Worm (Caenorhabditis elegans): ENCODE data around the gene rpb-2.
"Not testable (repeated sequence)": the region's sequence is repeated elsewhere in the genome, so short reads cannot be mapped to it uniquely, and the experiment has no call there.

rpb-2 gene

ce11 chrIII:4965271-4965670 is 25.9 kb downstream of the rpb-2 start, which contains the start of gene nca-2:
Gene nca-2 (plus strand): TSS chrIII:4965571.
- TF ChIP-seq fkh-2 (tag; optimal IDR thresholded peaks at IDR 0.05) (no peak), nhr-12 (tag; optimal IDR thresholded peaks at IDR 0.05) (no peak), ztf-11 (tag; optimal IDR thresholded peaks at IDR 0.05) (no peak), zag-1 (tag; optimal IDR thresholded peaks at IDR 0.05) (no peak), lin-39 (tag; optimal IDR thresholded peaks at IDR 0.05) (no peak), unc-39 (tag; optimal IDR thresholded peaks at IDR 0.05) (no peak), elt-1 (tag; optimal IDR thresholded peaks at IDR 0.05) (no peak), ceh-28 (tag; optimal IDR thresholded peaks at IDR 0.05) (no peak), nhr-28 (tag; optimal IDR thresholded peaks at IDR 0.05) (no peak)

DNA sequence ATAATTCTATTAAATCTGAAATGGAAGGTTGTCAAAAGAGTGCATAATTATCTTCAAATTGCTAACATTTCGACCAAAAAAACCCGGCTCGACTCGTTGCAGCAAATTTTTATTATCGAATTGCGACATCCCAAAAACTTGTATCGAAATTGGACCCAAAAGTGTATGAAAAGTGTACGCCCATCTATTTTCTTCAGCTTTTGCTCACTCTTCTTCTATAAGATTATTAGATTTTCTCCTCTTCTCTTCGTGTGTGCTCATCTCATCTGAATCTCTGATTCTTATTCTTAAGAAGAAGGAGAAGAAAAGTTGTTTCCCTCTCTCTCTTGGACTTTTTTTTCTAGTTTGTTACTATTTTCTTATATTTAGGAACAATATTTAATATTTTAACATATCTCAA is 27.9 kb downstream of the rpb-2 start:
- no peak for TF ChIP-seq R02D3.7 (tag; optimal IDR thresholded peaks at IDR 0.05)
- TF ChIP-seq lin-15B (tag; optimal IDR thresholded peaks at IDR 0.05), result no peak
- TF ChIP-seq nhr-77 (tag; optimal IDR thresholded peaks at IDR 0.05), result no peak
- TF ChIP-seq fkh-10 (GFP tag; optimal IDR thresholded peaks at IDR 0.05), result peak; percentile 94
- no peak for TF ChIP-seq nhr-25 (tag; optimal IDR thresholded peaks at IDR 0.05)

DNA sequence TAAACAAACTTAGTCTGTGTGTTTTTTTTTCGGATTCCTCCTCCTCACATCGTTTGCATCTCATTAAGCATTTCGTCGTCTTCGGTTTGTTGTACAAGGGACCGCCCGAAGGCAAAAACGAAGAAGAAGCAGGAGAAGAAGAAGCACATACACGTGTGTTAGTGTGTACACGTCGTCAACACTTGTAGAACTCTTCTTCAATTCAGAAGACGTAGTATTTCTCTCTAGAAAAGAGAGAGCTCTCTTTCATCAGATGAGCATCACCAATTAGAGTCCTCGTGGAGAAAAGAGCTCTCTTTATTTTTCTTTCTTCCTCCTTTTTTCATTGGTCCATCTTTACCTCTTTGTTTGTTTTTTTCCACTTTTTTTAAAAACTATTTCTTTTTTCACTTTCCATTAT is 28.8 kb downstream of the rpb-2 start:
- peak; percentile 12 for TF ChIP-seq nfya-1 (tag; optimal IDR thresholded peaks at IDR 0.05; ENCODE audit: insufficient read depth)
- TF ChIP-seq unc-62 (GFP tag; optimal IDR thresholded peaks at IDR 0.05), result no peak

- not testable (repeated sequence) for TF ChIP-seq nhr-12, nhr-25, jun-1 (tag; optimal IDR thresholded peaks at IDR 0.05)
Measured at ce11 chrIII:4980367-4980766, 41.0 kb downstream of the rpb-2 start, which contains the start of gene C27F2.6. Gene C27F2.6 (minus strand): TSS chrIII:4980467.

ce11 chrIII:4983961-4984360 is 44.6 kb downstream of the rpb-2 start:
- no peak for TF ChIP-seq nhr-77 (tag; optimal IDR thresholded peaks at IDR 0.05)

DNA sequence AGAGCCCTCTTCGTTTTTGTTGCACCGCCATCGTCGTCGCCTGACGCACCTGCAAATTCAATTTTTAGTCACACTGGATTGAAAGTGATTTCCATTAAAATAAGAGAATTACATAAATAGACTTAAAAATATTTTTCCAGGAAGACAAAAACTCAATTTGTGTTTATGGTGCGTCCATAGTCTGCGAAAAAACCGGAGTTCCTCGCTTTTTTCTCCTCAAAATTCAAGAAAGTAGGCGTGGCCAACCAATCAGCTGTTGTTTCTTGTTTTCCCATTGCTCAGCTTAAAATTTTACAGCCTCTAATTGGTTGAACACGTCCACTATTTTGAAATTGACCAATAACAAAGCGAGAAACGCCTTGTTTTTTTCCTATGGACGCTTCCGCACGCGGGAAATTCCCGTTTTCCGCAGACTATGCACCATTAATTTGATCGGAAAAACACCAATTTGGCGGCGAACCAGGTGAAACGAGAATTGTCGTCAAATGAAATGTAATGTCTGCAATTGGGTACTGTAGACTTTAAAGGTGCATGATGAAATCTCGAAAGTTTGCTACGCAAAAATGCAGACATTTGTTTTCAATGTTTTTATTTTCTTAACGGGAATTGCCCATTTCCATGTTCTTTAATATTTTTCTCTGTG is 45.2 kb downstream of the rpb-2 start, which contains the start of gene C27F2.7:
C27F2.7 (minus strand) TSS at position 51 of the 643 bp plus-strand sequence.
- TF ChIP-seq tbx-2 (tag; optimal IDR thresholded peaks at IDR 0.05), result no peak
- peak; percentile 72 for TF ChIP-seq nfya-1 (tag; optimal IDR thresholded peaks at IDR 0.05; ENCODE audit: insufficient read depth)

DNA sequence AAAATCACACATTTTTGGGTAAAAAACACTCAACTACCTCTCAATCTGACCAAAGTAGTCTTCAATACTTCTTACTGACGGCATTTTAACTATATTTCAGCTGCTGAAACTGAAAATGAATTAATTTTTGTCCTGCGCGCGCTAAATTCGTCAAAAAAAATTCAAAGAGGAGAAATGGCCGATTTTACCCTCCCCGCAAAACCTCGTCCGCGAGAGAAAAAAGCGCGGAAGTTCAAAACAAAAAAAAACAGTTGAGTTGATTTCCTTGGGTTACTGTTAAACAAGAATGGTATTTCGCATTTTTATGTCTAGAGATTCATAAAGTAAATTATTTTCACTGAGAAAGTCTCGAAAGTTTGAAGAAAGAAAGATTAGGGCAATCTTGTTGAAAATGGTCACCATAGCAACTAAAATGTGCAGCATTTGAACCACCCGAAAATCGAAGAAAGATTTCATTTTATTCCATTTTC is 47.5 kb downstream of the rpb-2 start, which contains the start of the genes C27F2.10 and wdr-60:
C27F2.10 (minus strand) TSS at position 109 of the 470 bp plus-strand sequence.
wdr-60 (plus strand) TSS at position 420 of the 470 bp plus-strand sequence.
- no peak for TF ChIP-seq ama-1 (optimal IDR thresholded peaks at IDR 0.05)
- no peak for TF ChIP-seq nhr-67 (tag; optimal IDR thresholded peaks at IDR 0.05)
- no peak for TF ChIP-seq fos-1 (tag; optimal IDR thresholded peaks at IDR 0.05)
- peak; percentile 1 for TF ChIP-seq nhr-23 (tag; optimal IDR thresholded peaks at IDR 0.05)
- peak; percentile 44 for TF ChIP-seq lin-15B (tag; optimal IDR thresholded peaks at IDR 0.05)
- no peak for TF ChIP-seq nhr-28 (tag; optimal IDR thresholded peaks at IDR 0.05)
- TF ChIP-seq nhr-43 (tag; optimal IDR thresholded peaks at IDR 0.05; ENCODE audit: poor library complexity, severe bottlenecking), result no peak
- TF ChIP-seq ceh-9 (tag; optimal IDR thresholded peaks at IDR 0.05), result no peak
- peak; percentile 55 for TF ChIP-seq nfya-1 (tag; optimal IDR thresholded peaks at IDR 0.05; ENCODE audit: insufficient read depth)
- no peak for TF ChIP-seq hmg-11 (tag; optimal IDR thresholded peaks at IDR 0.05)

ce11 chrIII:4987666-4988065 is 48.3 kb downstream of the rpb-2 start:
- TF ChIP-seq lin-39 (tag; optimal IDR thresholded peaks at IDR 0.05), result no peak
- TF ChIP-seq sea-2 (GFP tag; optimal IDR thresholded peaks at IDR 0.05), result no peak
- TF ChIP-seq nhr-12 (tag; optimal IDR thresholded peaks at IDR 0.05), result no peak
- no peak for TF ChIP-seq nhr-11 (tag; optimal IDR thresholded peaks at IDR 0.05)
- TF ChIP-seq ZK546.5 (tag; optimal IDR thresholded peaks at IDR 0.05), result no peak
- TF ChIP-seq ceh-9 (tag; optimal IDR thresholded peaks at IDR 0.05), result no peak
- no peak for TF ChIP-seq eor-1 (tag; optimal IDR thresholded peaks at IDR 0.05)
- TF ChIP-seq snpc-4 (tag; optimal IDR thresholded peaks at IDR 0.05), result no peak
- no peak for TF ChIP-seq ceh-82 (tag; optimal IDR thresholded peaks at IDR 0.05)
- no peak for TF ChIP-seq nhr-25 (tag; optimal IDR thresholded peaks at IDR 0.05)

Measured in whole organism, L3 larva.